Worm (Caenorhabditis elegans) whole organism, early embryonic: ENCODE measurements around the gene F35G2.5.

ENCODE experiments used
- F13C5.2 ChIP-seq: sonication (generic microtip); optimal IDR thresholded peaks from 2 replicates; lab custom pipeline; 2017; ENCODE audit warnings: mild to moderate bottlenecking, missing genetic modification characterization, inconsistent platforms, missing compliant biosample characterization
- ama-1 ChIP-seq: fragments of 150-350 bp; optimal IDR thresholded peaks from 2 replicates; lab custom pipeline; 2014
- ceh-13 ChIP-seq: fragments of 200-800 bp; sonication (Bioruptor generic); optimal IDR thresholded peaks from 2 replicates; lab custom pipeline; 2018; ENCODE audit warnings: mild to moderate bottlenecking, missing genetic modification characterization, missing compliant biosample characterization
- ceh-36 ChIP-seq: sonication (generic microtip); optimal IDR thresholded peaks from 2 replicates; lab custom pipeline; 2016; ENCODE audit warnings: missing genetic modification characterization, inconsistent platforms, missing compliant biosample characterization
- ets-7 ChIP-seq: sonication (generic microtip); optimal IDR thresholded peaks from 2 replicates; lab custom pipeline; 2016; ENCODE audit warnings: missing genotype, missing genetic modification characterization, missing compliant biosample characterization
- flt-1 ChIP-seq: fragments of 200-800 bp; sonication (Bioruptor generic); IDR thresholded peaks from 2 replicates; pipeline ENCODE4 v1.3.6; 2022; ENCODE audit warnings: missing genetic modification characterization, missing compliant biosample characterization
- hmg-4 ChIP-seq: fragments of 200-800 bp; sonication (Bioruptor generic); optimal IDR thresholded peaks from 2 replicates; lab custom pipeline; 2018; ENCODE audit warnings: mild to moderate bottlenecking, missing genetic modification characterization, missing compliant biosample characterization
- hnd-1 ChIP-seq: sonication (generic microtip); optimal IDR thresholded peaks from 2 replicates; lab custom pipeline; 2016; ENCODE audit warnings: missing genetic modification characterization, missing compliant biosample characterization
- pes-1 ChIP-seq: fragments of 200-800 bp; sonication (Bioruptor generic); IDR thresholded peaks from 2 replicates; pipeline ENCODE4 v1.3.6; 2022; ENCODE audit warnings: missing genetic modification reagents, missing genetic modification characterization, missing compliant biosample characterization
- scrt-1 ChIP-seq: fragments of 200-800 bp; sonication (Bioruptor generic); IDR thresholded peaks from 2 replicates; pipeline ENCODE4 v1.3.6; 2022; ENCODE audit warnings: missing genetic modification characterization, missing compliant biosample characterization
- sea-1 ChIP-seq: fragments of 200-800 bp; sonication (Bioruptor generic); conservative IDR thresholded peaks from 2 replicates; pipeline ENCODE4 v1.3.6; 2022; ENCODE audit warnings: missing genetic modification characterization, missing compliant biosample characterization
- tbx-11 ChIP-seq: fragments of 200-800 bp; sonication (Bioruptor generic); IDR thresholded peaks from 2 replicates; pipeline ENCODE4 v1.3.6; 2022; ENCODE audit warnings: missing genetic modification characterization, missing compliant biosample characterization
- tbx-37 ChIP-seq: fragments of 200-800 bp; sonication (Bioruptor generic); conservative IDR thresholded peaks from 2 replicates; pipeline ENCODE4 v1.3.6; 2022; ENCODE audit warnings: missing genetic modification reagents, missing genetic modification characterization, missing compliant biosample characterization
- tra-4 ChIP-seq: sonication (generic microtip); optimal IDR thresholded peaks from 2 replicates; lab custom pipeline; 2017; ENCODE audit warnings: missing genetic modification characterization, missing compliant biosample characterization

ce11 chrIV:12202949-12203348 lies 16.5 kb upstream of the F35G2.5 start, which contains the start of gene F35G2.1:
- TF ChIP-seq ceh-13 (GFP tag; lab: Kevin White, UChicago) (no peak), ama-1 (lab: Kevin White, UChicago) (no peak), pes-1 (GFP tag; lab: Robert Waterston, UW) (no peak), scrt-1 (GFP tag; lab: Robert Waterston, UW) (no peak), tbx-11 (no peak), sea-1 (no peak), ceh-36 (tag; lab: Kevin White, UChicago) (no peak), hmg-4 (GFP tag; lab: Kevin White, UChicago) (no peak), hnd-1 (tag; lab: Kevin White, UChicago) (no peak), F13C5.2 (tag; lab: Kevin White, UChicago) (no peak), tbx-37 (GFP tag; lab: Robert Waterston, UW) (no peak), tra-4 (tag; lab: Kevin White, UChicago) (no peak), ets-7 (tag; lab: Kevin White, UChicago) (no peak), flt-1 (GFP tag; lab: Robert Waterston, UW) (no peak)
